Fruit fly (Drosophila melanogaster): ENCODE results near the gene CG15357.

The CG15357 gene

dm6 chr2L:1986343-1987280, 41.1 kb upstream of the CG15357 start (continued):
- TF ChIP-seq Side (GFP tag; optimal IDR thresholded peaks at IDR 0.05) (peak; percentile 44), TFAM (GFP tag; optimal IDR thresholded peaks at IDR 0.05) (no peak), CG4707 (GFP tag; optimal IDR thresholded peaks at IDR 0.05) (no peak), Hr78 (GFP tag; optimal IDR thresholded peaks at IDR 0.05) (peak in 1 of 2 experiments; percentile 94), Drgx (GFP tag; IDR thresholded peaks at IDR 0.05) (peak; percentile 38; the same call in 1 of the 2 replicates), h (optimal IDR thresholded peaks at IDR 0.05) (no peak), CG13123 (GFP tag; optimal IDR thresholded peaks at IDR 0.05) (peak; percentile 2), CG2120 (GFP tag; optimal IDR thresholded peaks at IDR 0.05) (peak; percentile 79), CG10654 (GFP tag; optimal IDR thresholded peaks at IDR 0.05) (peak; percentile 12), CG14860 (GFP tag; IDR thresholded peaks at IDR 0.05; ENCODE audit: partially characterized antibody) (no peak), her (GFP tag; optimal IDR thresholded peaks at IDR 0.05) (peak; percentile 58), CG1792 (GFP tag; optimal IDR thresholded peaks at IDR 0.05) (peak; percentile 21), phol (tag; optimal IDR thresholded peaks at IDR 0.05) (peak; percentile 25), lmd (GFP tag; IDR thresholded peaks at IDR 0.05) (peak; percentile 61; the same call in 1 of the 2 replicates), crp (GFP tag; optimal IDR thresholded peaks at IDR 0.05) (no peak), CG10274 (GFP tag; optimal IDR thresholded peaks at IDR 0.05) (peak; percentile 98), salm (tag; optimal IDR thresholded peaks at IDR 0.05) (no peak), Rfx (GFP tag; IDR thresholded peaks at IDR 0.05) (peak; percentile 75), CG8478 (optimal IDR thresholded peaks at IDR 0.05) (no peak), Trl (optimal IDR thresholded peaks at IDR 0.05) (no peak), Trl (GFP tag; optimal IDR thresholded peaks at IDR 0.05) (peak; percentile 62), ftz-f1 (GFP tag; optimal IDR thresholded peaks at IDR 0.05) (peak; percentile 74), Ptx1 (GFP tag; IDR thresholded peaks at IDR 0.05) (peak; percentile 59), CG13424 (tag; optimal IDR thresholded peaks at IDR 0.05) (peak; percentile 55), tap (tag; optimal IDR thresholded peaks at IDR 0.05) (no peak), prd (optimal IDR thresholded peaks at IDR 0.05) (no peak), prd (GFP tag; IDR thresholded peaks at IDR 0.05) (peak; percentile 49; the same call in 1 of the 3 replicates), Camta (GFP tag; optimal IDR thresholded peaks at IDR 0.05) (peak; percentile 2), CG33213 (GFP tag; optimal IDR thresholded peaks at IDR 0.05) (peak; percentile 14), CG17385 (GFP tag; optimal IDR thresholded peaks at IDR 0.05) (peak; percentile 44), sob (GFP tag; IDR thresholded peaks at IDR 0.05) (peak; percentile 49), unpg (GFP tag; optimal IDR thresholded peaks at IDR 0.05) (peak; percentile 48), sens (GFP tag) (peak; percentile 54), Dip3 (GFP tag; optimal IDR thresholded peaks at IDR 0.05) (peak; percentile 32), Mad (GFP tag; optimal IDR thresholded peaks at IDR 0.05) (peak; percentile 33), CG15479 (GFP tag; optimal IDR thresholded peaks at IDR 0.05) (no peak), wek (GFP tag; optimal IDR thresholded peaks at IDR 0.05) (no peak), CG7928 (GFP tag; optimal IDR thresholded peaks at IDR 0.05) (peak; percentile 30), al (GFP tag; IDR thresholded peaks at IDR 0.05) (peak; percentile 51; the same call in 1 of the 2 replicates), CG1603 (tag; optimal IDR thresholded peaks at IDR 0.05) (peak; percentile 14), Ets97D (GFP tag; optimal IDR thresholded peaks at IDR 0.05) (peak; percentile 11), Gug (GFP tag; IDR thresholded peaks at IDR 0.05) (peak; percentile 62; the same call in 1 of the 4 replicates), Ets65A (GFP tag) (peak; percentile 72), ATbp (GFP tag; optimal IDR thresholded peaks at IDR 0.05) (peak; percentile 2), CG2116 (GFP tag; optimal IDR thresholded peaks at IDR 0.05) (no peak), Chrac-16 (GFP tag; optimal IDR thresholded peaks at IDR 0.05) (peak; percentile 25), CG9437 (GFP tag; optimal IDR thresholded peaks at IDR 0.05) (peak; percentile 28), wdn (GFP tag; IDR thresholded peaks at IDR 0.05) (peak; percentile 28; the same call in 1 of the 2 replicates), pb (GFP tag; optimal IDR thresholded peaks at IDR 0.05) (peak; percentile 36), gem (tag; optimal IDR thresholded peaks at IDR 0.05) (peak; percentile 59)
